Fruit fly (Drosophila melanogaster): Measurements from ENCODE around the gene Sem1.

DNA sequence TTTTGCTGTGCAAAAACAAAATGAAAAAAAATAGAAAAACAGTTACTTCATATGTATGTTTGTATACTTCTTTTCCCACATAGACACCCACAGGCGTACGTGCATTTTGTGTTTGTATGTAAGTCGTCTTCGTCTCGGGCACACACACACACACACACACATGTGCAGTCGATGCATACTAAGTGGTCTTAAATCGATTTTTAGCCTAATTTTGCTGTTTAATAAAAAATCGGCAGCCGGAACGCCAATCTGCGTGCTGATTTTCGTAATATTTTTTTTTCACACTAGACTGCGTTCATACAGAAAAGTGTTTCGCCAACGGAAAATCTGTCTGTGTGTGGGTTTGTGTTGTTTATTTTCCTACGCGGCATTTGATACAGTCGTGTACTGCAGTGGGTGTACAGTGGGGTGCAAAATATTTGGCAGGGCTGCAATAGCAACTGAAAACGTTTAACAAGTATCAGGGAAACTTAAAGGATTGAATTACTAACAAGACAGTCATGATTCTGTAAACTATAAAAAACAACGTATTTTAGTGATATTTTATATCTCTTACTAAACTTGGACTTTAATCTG, 30.6 kb upstream of the Sem1 start:
- TF ChIP-seq Mnt (GFP tag; optimal IDR thresholded peaks at IDR 0.05) (peak; percentile 73), CG1620 (GFP tag; optimal IDR thresholded peaks at IDR 0.05) (peak; percentile 62), cnc (optimal IDR thresholded peaks at IDR 0.05) (no peak)

Data from whole organism, adult.